Worm (Caenorhabditis elegans) whole organism, L3 larva: Measurements from ENCODE around the gene dot-1.4.

Experiments used
- R02D3.7 ChIP-seq: fragments of 150-350 bp; optimal IDR thresholded peaks from 2 replicates; lab custom pipeline; 2014; ENCODE audit warnings: missing biosample characterization, missing genetic modification characterization
- ZK546.5 ChIP-seq: sonication (generic microtip); optimal IDR thresholded peaks from 2 replicates; lab custom pipeline; 2017; ENCODE audit warnings: missing biosample characterization, missing genetic modification characterization
- aly-2 ChIP-seq: fragments of 150-350 bp; optimal IDR thresholded peaks from 2 replicates; lab custom pipeline; 2014; ENCODE audit warnings: missing biosample characterization, missing genetic modification characterization
- ama-1 ChIP-seq: fragments of 150-350 bp; optimal IDR thresholded peaks from 2 replicates; lab custom pipeline; 2018
- ceh-16 ChIP-seq: sonication (generic microtip); optimal IDR thresholded peaks from 2 replicates; lab custom pipeline; 2017; ENCODE audit warnings: missing biosample characterization, missing genetic modification characterization
- ceh-28 ChIP-seq: fragments of 150-350 bp; optimal IDR thresholded peaks from 2 replicates; lab custom pipeline; 2014; ENCODE audit warnings: missing biosample characterization, missing genetic modification reagents, missing genetic modification characterization
- ceh-82 ChIP-seq: fragments of 150-350 bp; optimal IDR thresholded peaks from 2 replicates; lab custom pipeline; 2014; ENCODE audit warnings: missing biosample characterization, missing genetic modification characterization
- ceh-9 ChIP-seq: sonication (generic microtip); optimal IDR thresholded peaks from 2 replicates; lab custom pipeline; 2018; ENCODE audit warnings: missing biosample characterization, missing genetic modification characterization
- daf-12 ChIP-seq: fragments of 150-350 bp; optimal IDR thresholded peaks from 2 replicates; lab custom pipeline; 2014; ENCODE audit warnings: missing biosample characterization, missing genetic modification reagents, missing genetic modification characterization
- egl-27 ChIP-seq: sonication (generic microtip); optimal IDR thresholded peaks from 4 replicates; lab custom pipeline; 2017; ENCODE audit warnings: missing biosample characterization, missing genetic modification reagents, missing genetic modification characterization
- elt-1 ChIP-seq: fragments of 150-350 bp; optimal IDR thresholded peaks from 2 replicates; lab custom pipeline; 2014; ENCODE audit warnings: missing biosample characterization, missing genetic modification characterization
- elt-2 ChIP-seq: sonication (generic microtip); optimal IDR thresholded peaks from 2 replicates; lab custom pipeline; 2016; ENCODE audit warnings: missing genetic modification reagents, mild to moderate bottlenecking, missing genetic modification characterization, missing compliant biosample characterization
- elt-3 ChIP-seq, 3 experiments: fragments of 150-350 bp in 1 of 3; sonication (generic microtip) in 2 of 3; optimal IDR thresholded peaks; 2 replicates in 2 of 3; 4 replicates in 1 of 3; lab custom pipeline; 2014 to 2017; ENCODE audit warnings: missing biosample characterization in 3 of 3, missing genetic modification characterization in 3 of 3
- eor-1 ChIP-seq, 2 experiments: fragments of 150-350 bp; optimal IDR thresholded peaks; 2 replicates each; lab custom pipeline; 2014 to 2018; ENCODE audit warnings: missing biosample characterization in 2 of 2, missing genetic modification characterization in 2 of 2
- fkh-10 ChIP-seq: sonication (generic microtip); optimal IDR thresholded peaks from 2 replicates; lab custom pipeline; 2017; ENCODE audit warnings: missing biosample characterization, missing genetic modification reagents, missing genetic modification characterization
- fkh-2 ChIP-seq: fragments of 150-350 bp; optimal IDR thresholded peaks from 2 replicates; lab custom pipeline; 2014; ENCODE audit warnings: missing biosample characterization, missing genetic modification reagents, missing genetic modification characterization
- fos-1 ChIP-seq: fragments of 150-350 bp; optimal IDR thresholded peaks from 2 replicates; lab custom pipeline; 2014; ENCODE audit warnings: missing biosample characterization, missing genetic modification characterization
- hmg-11 ChIP-seq: sonication (generic microtip); optimal IDR thresholded peaks from 2 replicates; lab custom pipeline; 2016; ENCODE audit warnings: missing genetic modification characterization, missing compliant biosample characterization
- jun-1 ChIP-seq: fragments of 150-350 bp; optimal IDR thresholded peaks from 2 replicates; lab custom pipeline; 2014; ENCODE audit warnings: missing biosample characterization, missing genetic modification reagents, missing genetic modification characterization
- lin-15B ChIP-seq: fragments of 150-350 bp; optimal IDR thresholded peaks from 2 replicates; lab custom pipeline; 2014; ENCODE audit warnings: missing biosample characterization, missing genetic modification characterization
- lin-39 ChIP-seq: fragments of 150-350 bp; optimal IDR thresholded peaks from 2 replicates; lab custom pipeline; 2018; ENCODE audit warnings: missing biosample characterization, missing genetic modification reagents, missing genetic modification characterization
- lsy-12 ChIP-seq: sonication (generic microtip); optimal IDR thresholded peaks from 2 replicates; lab custom pipeline; 2016; ENCODE audit warnings: mild to moderate bottlenecking, missing genetic modification characterization, missing compliant biosample characterization
- mml-1 ChIP-seq: fragments of 150-350 bp; sonication (generic microtip); optimal IDR thresholded peaks from 3 replicates; lab custom pipeline; 2014; ENCODE audit warnings: missing biosample characterization, missing genetic modification characterization
- nfya-1 ChIP-seq: sonication (generic microtip); optimal IDR thresholded peaks from 2 replicates; lab custom pipeline; 2017; ENCODE audit warnings: missing genetic modification characterization, mild to moderate bottlenecking, missing compliant biosample characterization, antibody characterized with exemption, moderate library complexity; ENCODE audit not compliant: insufficient read depth
- nhr-11 ChIP-seq: fragments of 150-350 bp; optimal IDR thresholded peaks from 2 replicates; lab custom pipeline; 2014; ENCODE audit warnings: missing biosample characterization, missing genetic modification characterization
- nhr-12 ChIP-seq: fragments of 150-350 bp; optimal IDR thresholded peaks from 2 replicates; lab custom pipeline; 2014; ENCODE audit warnings: missing biosample characterization, missing genetic modification characterization
- nhr-23 ChIP-seq: fragments of 150-350 bp; optimal IDR thresholded peaks from 2 replicates; lab custom pipeline; 2014; ENCODE audit warnings: missing biosample characterization, missing genetic modification reagents, missing genetic modification characterization
- nhr-237 ChIP-seq: fragments of 150-350 bp; optimal IDR thresholded peaks from 2 replicates; lab custom pipeline; 2014; ENCODE audit warnings: missing biosample characterization, missing genetic modification characterization
- nhr-25 ChIP-seq: sonication (generic microtip); optimal IDR thresholded peaks from 2 replicates; lab custom pipeline; 2017; ENCODE audit warnings: missing biosample characterization, missing genetic modification characterization
- nhr-28 ChIP-seq: fragments of 150-350 bp; optimal IDR thresholded peaks from 2 replicates; lab custom pipeline; 2014; ENCODE audit warnings: missing biosample characterization, missing genetic modification characterization
- nhr-43 ChIP-seq: sonication (generic microtip); optimal IDR thresholded peaks from 2 replicates; lab custom pipeline; 2016; ENCODE audit warnings: mild to moderate bottlenecking, missing genetic modification characterization, missing compliant biosample characterization; ENCODE audit not compliant: poor library complexity, severe bottlenecking
- nhr-67 ChIP-seq: fragments of 150-350 bp; optimal IDR thresholded peaks from 2 replicates; lab custom pipeline; 2014; ENCODE audit warnings: missing biosample characterization, missing genetic modification characterization
- nhr-76 ChIP-seq: fragments of 150-350 bp; sonication (generic microtip); optimal IDR thresholded peaks from 5 replicates; lab custom pipeline; 2014; ENCODE audit warnings: missing biosample characterization, missing genetic modification characterization
- nhr-77 ChIP-seq: fragments of 150-350 bp; optimal IDR thresholded peaks from 2 replicates; lab custom pipeline; 2014; ENCODE audit warnings: missing biosample characterization, missing genetic modification characterization
- pha-4 ChIP-seq: fragments of 150-350 bp; optimal IDR thresholded peaks from 2 replicates; lab custom pipeline; 2014; ENCODE audit warnings: missing biosample characterization, missing genetic modification reagents, missing genetic modification characterization
- pqm-1 ChIP-seq: fragments of 150-350 bp; optimal IDR thresholded peaks from 2 replicates; lab custom pipeline; 2017; ENCODE audit warnings: missing biosample characterization, missing genetic modification characterization, inconsistent platforms
- sea-2 ChIP-seq: fragments of 150-350 bp; sonication (generic microtip); optimal IDR thresholded peaks from 4 replicates; lab custom pipeline; 2014; ENCODE audit warnings: missing biosample characterization, missing genetic modification reagents, missing genetic modification characterization
- skn-1 ChIP-seq: fragments of 150-350 bp; optimal IDR thresholded peaks from 2 replicates; lab custom pipeline; 2014; ENCODE audit warnings: missing biosample characterization, missing genetic modification characterization
- snpc-4 ChIP-seq: fragments of 150-350 bp; optimal IDR thresholded peaks from 2 replicates; lab custom pipeline; 2014; ENCODE audit warnings: missing biosample characterization, missing genetic modification characterization
- tbx-2 ChIP-seq: sonication (generic microtip); optimal IDR thresholded peaks from 2 replicates; lab custom pipeline; 2016; ENCODE audit warnings: mild to moderate bottlenecking, missing genetic modification characterization, missing compliant biosample characterization
- unc-39 ChIP-seq: sonication (generic microtip); optimal IDR thresholded peaks from 4 replicates; lab custom pipeline; 2017; ENCODE audit warnings: missing biosample characterization, missing genetic modification characterization
- unc-62 ChIP-seq: fragments of 150-350 bp; sonication (generic microtip); optimal IDR thresholded peaks from 4 replicates; lab custom pipeline; 2014; ENCODE audit warnings: missing biosample characterization, missing genetic modification reagents, missing genetic modification characterization
- zag-1 ChIP-seq: fragments of 150-350 bp; optimal IDR thresholded peaks from 2 replicates; lab custom pipeline; 2014; ENCODE audit warnings: missing biosample characterization, missing genetic modification characterization
- ztf-11 ChIP-seq: fragments of 150-350 bp; optimal IDR thresholded peaks from 2 replicates; lab custom pipeline; 2014; ENCODE audit warnings: missing biosample characterization, missing genetic modification characterization
- ztf-4 ChIP-seq: fragments of 150-350 bp; optimal IDR thresholded peaks from 2 replicates; lab custom pipeline; 2014; ENCODE audit warnings: missing biosample characterization, missing genetic modification characterization

dot-1.4 gene

DNA sequence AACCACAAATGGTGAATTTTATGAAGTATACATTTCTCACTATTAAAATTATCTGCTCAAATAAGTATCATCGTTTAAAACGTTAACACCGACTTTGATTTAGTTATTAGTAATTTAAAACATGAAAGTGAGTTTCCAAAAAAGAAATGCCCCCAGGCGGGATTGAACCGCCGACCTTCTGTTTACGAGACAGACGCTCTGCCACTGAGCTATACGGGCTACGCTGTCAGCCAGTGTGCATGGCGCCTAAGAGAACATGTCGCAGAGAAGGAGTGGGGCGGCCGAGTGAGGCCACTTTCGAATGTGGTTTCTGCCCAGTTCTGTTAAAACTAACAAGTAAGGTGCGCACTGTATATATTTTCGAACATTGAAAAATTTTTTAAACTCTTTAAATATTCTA is 3.5 kb upstream of the dot-1.4 start:
- TF ChIP-seq ZK546.5 (tag; lab: Kevin White, UChicago) (no peak), lin-39 (tag; lab: Kevin White, UChicago) (peak; percentile 1), fkh-2 (tag; lab: Kevin White, UChicago) (no peak), lsy-12 (tag; lab: Kevin White, UChicago) (no peak), unc-39 (no peak), egl-27 (no peak), nhr-25 (tag; lab: Kevin White, UChicago) (no peak), nhr-23 (tag; lab: Kevin White, UChicago) (no peak), ztf-11 (tag; lab: Kevin White, UChicago) (no peak), tbx-2 (tag; lab: Kevin White, UChicago) (peak; percentile 68), pqm-1 (no peak), nhr-77 (tag; lab: Kevin White, UChicago) (peak; percentile 33), fos-1 (tag; lab: Kevin White, UChicago) (no peak), pha-4 (tag; lab: Kevin White, UChicago) (peak; percentile 56), nhr-11 (tag; lab: Kevin White, UChicago) (no peak), jun-1 (tag; lab: Kevin White, UChicago) (peak; percentile 15), nhr-12 (tag; lab: Kevin White, UChicago) (no peak), nhr-43 (tag; lab: Kevin White, UChicago) (peak; percentile 58), unc-62 (GFP tag; lab: Kevin White, UChicago) (no peak), nfya-1 (no peak), sea-2 (GFP tag; lab: Kevin White, UChicago) (no peak), nhr-67 (tag; lab: Kevin White, UChicago) (no peak), R02D3.7 (tag; lab: Kevin White, UChicago) (no peak), mml-1 (no peak), lin-15B (no peak), skn-1 (tag; lab: Kevin White, UChicago) (peak; percentile 20), ztf-4 (tag; lab: Kevin White, UChicago) (no peak), fkh-10 (GFP tag; lab: Kevin White, UChicago) (no peak), nhr-76 (no peak), daf-12 (tag; lab: Kevin White, UChicago) (no peak), ceh-9 (tag; lab: Kevin White, UChicago) (no peak), zag-1 (tag; lab: Kevin White, UChicago) (no peak), ama-1 (lab: Kevin White, UChicago) (no peak), nhr-237 (tag; lab: Kevin White, UChicago) (no peak), ceh-28 (tag; lab: Kevin White, UChicago) (peak; percentile 38), aly-2 (tag; lab: Kevin White, UChicago) (no peak), nhr-28 (tag; lab: Kevin White, UChicago) (no peak), elt-3 (tag; optimal IDR thresholded peaks at IDR 0.05; lab: Kevin White, UChicago) (no peak), ceh-16 (tag; lab: Kevin White, UChicago) (no peak), elt-2 (tag; lab: Kevin White, UChicago) (peak; percentile 37), hmg-11 (tag; lab: Kevin White, UChicago) (peak; percentile 91), snpc-4 (tag; lab: Kevin White, UChicago) (peak; percentile 6), elt-1 (tag; lab: Kevin White, UChicago) (no peak), eor-1 (tag; optimal IDR thresholded peaks at IDR 0.05; lab: Kevin White, UChicago) (no peak), ceh-82 (no peak)

DNA sequence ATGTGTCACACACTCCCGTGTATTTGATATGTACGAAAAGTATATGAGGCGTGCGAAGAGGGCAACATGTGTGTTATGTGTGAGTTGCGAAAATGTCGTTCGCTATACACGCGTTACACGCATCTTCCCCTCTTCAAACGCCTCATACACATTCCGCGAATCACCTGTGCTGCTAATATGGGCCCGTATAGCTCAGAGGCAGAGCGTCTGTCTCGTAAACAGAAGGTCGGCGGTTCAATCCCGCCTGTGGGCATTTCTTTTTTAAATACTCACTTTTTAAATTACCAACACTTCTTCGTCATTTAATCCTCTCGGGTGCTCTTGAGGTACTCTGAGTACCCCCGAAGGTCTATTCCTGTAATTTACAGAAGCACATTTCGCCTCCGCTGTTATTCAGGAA is 2.1 kb upstream of the dot-1.4 start:
- TF ChIP-seq tbx-2 (tag; lab: Kevin White, UChicago) = no peak
- TF ChIP-seq fkh-2 (tag; lab: Kevin White, UChicago) = no peak
- TF ChIP-seq zag-1 (tag; lab: Kevin White, UChicago) = no peak
- no peak for TF ChIP-seq mml-1
- TF ChIP-seq ceh-16 (tag; lab: Kevin White, UChicago) = no peak
- no peak for TF ChIP-seq pqm-1
- TF ChIP-seq fkh-10 (GFP tag; lab: Kevin White, UChicago) = no peak
- no peak for TF ChIP-seq ztf-4 (tag; lab: Kevin White, UChicago)
